Worm (Caenorhabditis elegans) whole organism, L4 larva: Measurements from ENCODE around the gene ZK616.2.

ENCODE experiments used
- F10B5.3 ChIP-seq: sonication (generic microtip); optimal IDR thresholded peaks from 2 replicates; lab custom pipeline; 2016; ENCODE audit warnings: mild to moderate bottlenecking, missing genetic modification characterization, missing compliant biosample characterization
- F44E2.7 ChIP-seq: fragments of 200-800 bp; sonication (Bioruptor generic); IDR thresholded peaks from 2 replicates; pipeline ENCODE4 v2.1.2; 2022; ENCODE audit warnings: missing genetic modification characterization, missing compliant biosample characterization
- Y105C5A.15 ChIP-seq: fragments of 200-800 bp; sonication (Bioruptor generic); IDR thresholded peaks from 2 replicates; pipeline ENCODE4 v1.3.6; 2022; ENCODE audit warnings: missing genetic modification characterization, missing compliant biosample characterization
- ZK337.2 ChIP-seq: fragments of 200-800 bp; sonication (Bioruptor generic); IDR thresholded peaks from 2 replicates; pipeline ENCODE4 v1.3.6; 2022; ENCODE audit warnings: missing genetic modification reagents, missing genetic modification characterization, missing compliant biosample characterization
- aha-1 ChIP-seq: fragments of 150-350 bp; peaks from one replicate; lab custom pipeline; 2014; ENCODE audit warnings: missing biosample characterization, missing genetic modification characterization
- ama-1 ChIP-seq: fragments of 150-350 bp; optimal IDR thresholded peaks from 2 replicates; lab custom pipeline; 2014; ENCODE audit warnings: inconsistent platforms, mixed read lengths
- arid-1 ChIP-seq: fragments of 200-800 bp; sonication (Bioruptor generic); conservative IDR thresholded peaks from 2 replicates; pipeline ENCODE4 v1.3.6; 2022; ENCODE audit warnings: missing genetic modification reagents, missing genetic modification characterization, missing compliant biosample characterization
- attf-4 ChIP-seq: sonication (generic microtip); optimal IDR thresholded peaks from 3 replicates; lab custom pipeline; 2017; ENCODE audit warnings: missing biosample characterization, missing genetic modification characterization
- ceh-20 ChIP-seq: fragments of 200-800 bp; sonication (Bioruptor generic); IDR thresholded peaks from 2 replicates; pipeline ENCODE4 v1.3.6; 2022; ENCODE audit warnings: missing genetic modification reagents, missing genetic modification characterization, missing compliant biosample characterization
- ceh-28 ChIP-seq: fragments of 150-350 bp; optimal IDR thresholded peaks from 2 replicates; lab custom pipeline; 2014; ENCODE audit warnings: missing biosample characterization, missing genetic modification reagents, missing genetic modification characterization
- ceh-82 ChIP-seq: sonication (generic microtip); optimal IDR thresholded peaks from 2 replicates; lab custom pipeline; 2017; ENCODE audit warnings: missing biosample characterization, missing genetic modification characterization
- daf-12 ChIP-seq: fragments of 150-350 bp; optimal IDR thresholded peaks from 2 replicates; lab custom pipeline; 2014; ENCODE audit warnings: missing biosample characterization, missing genetic modification reagents, missing genetic modification characterization
- daf-16 ChIP-seq, 3 experiments: sonication (generic microtip); optimal IDR thresholded peaks; 2 replicates each; lab custom pipeline; 2016 to 2017; ENCODE audit warnings: missing genetic modification characterization in 3 of 3, missing genetic modification reagents in 3 of 3, mild to moderate bottlenecking in 2 of 3, missing compliant biosample characterization in 2 of 3, missing biosample characterization in 1 of 3, moderate library complexity in 1 of 3
- daf-8 ChIP-seq: fragments of 200-800 bp; sonication (Bioruptor generic); IDR thresholded peaks from 2 replicates; pipeline ENCODE4 v1.3.6; 2022; ENCODE audit warnings: missing genetic modification characterization, missing compliant biosample characterization
- dmd-8 ChIP-seq: fragments of 200-800 bp; sonication (Bioruptor generic); IDR thresholded peaks from 2 replicates; pipeline ENCODE4 v1.3.6; 2022; ENCODE audit warnings: missing genetic modification characterization, missing compliant biosample characterization
- duxl-1 ChIP-seq: sonication (generic microtip); optimal IDR thresholded peaks from 2 replicates; lab custom pipeline; 2016; ENCODE audit warnings: mild to moderate bottlenecking, missing genetic modification characterization, moderate library complexity, missing compliant biosample characterization; ENCODE audit not compliant: poor library complexity
- egl-43 ChIP-seq: fragments of 200-800 bp; sonication (Bioruptor generic); IDR thresholded peaks from 2 replicates; pipeline ENCODE4 v1.3.6; 2022; ENCODE audit warnings: missing genetic modification reagents, missing genetic modification characterization, missing compliant biosample characterization
- fkh-10 ChIP-seq: fragments of 150-350 bp; optimal IDR thresholded peaks from 2 replicates; lab custom pipeline; 2014; ENCODE audit warnings: missing biosample characterization, missing genetic modification reagents, missing genetic modification characterization
- gei-8 ChIP-seq: fragments of 200-800 bp; sonication (Bioruptor generic); optimal IDR thresholded peaks from 2 replicates; lab custom pipeline; 2018; ENCODE audit warnings: mild to moderate bottlenecking, missing genetic modification characterization, missing compliant biosample characterization
- hif-1 ChIP-seq, 2 experiments: sonication (generic microtip); optimal IDR thresholded peaks; 2 replicates each; lab custom pipeline; 2016 to 2017; ENCODE audit warnings: missing compliant biosample characterization in 2 of 2, missing genetic modification characterization in 2 of 2, missing genetic modification reagents in 2 of 2, missing genotype in 2 of 2, mild to moderate bottlenecking in 1 of 2
- jun-1 ChIP-seq: fragments of 150-350 bp; optimal IDR thresholded peaks from 2 replicates; lab custom pipeline; 2014; ENCODE audit warnings: missing biosample characterization, missing genetic modification reagents, missing genetic modification characterization
- lin-15B ChIP-seq: fragments of 150-350 bp; sonication (generic microtip); optimal IDR thresholded peaks from 3 replicates; lab custom pipeline; 2014; ENCODE audit warnings: missing biosample characterization, missing genetic modification characterization
- lin-29 ChIP-seq: fragments of 200-800 bp; sonication (Bioruptor generic); IDR thresholded peaks from 2 replicates; pipeline ENCODE4 v1.3.6; 2022; ENCODE audit warnings: missing genetic modification reagents, missing genetic modification characterization, missing compliant biosample characterization
- lsy-2 ChIP-seq, 2 experiments: fragments of 150-350 bp in 1 of 2; sonication (generic microtip) in 1 of 2; optimal IDR thresholded peaks; 2 replicates each; lab custom pipeline; 2014 to 2017; ENCODE audit warnings: missing biosample characterization in 2 of 2, missing genetic modification characterization in 2 of 2
- madf-5 ChIP-seq, 2 experiments: fragments of 200-800 bp; sonication (Bioruptor generic); IDR thresholded peaks; 2 replicates each; pipeline ENCODE4 v1.3.6; 2022; ENCODE audit warnings: missing compliant biosample characterization in 2 of 2, missing genetic modification characterization in 2 of 2
- mxl-2 ChIP-seq: fragments of 200-800 bp; sonication (Bioruptor generic); conservative IDR thresholded peaks from 2 replicates; pipeline ENCODE4 v1.3.6; 2022; ENCODE audit warnings: missing genetic modification reagents, missing genetic modification characterization, missing compliant biosample characterization
- nhr-11 ChIP-seq: fragments of 150-350 bp; optimal IDR thresholded peaks from 2 replicates; lab custom pipeline; 2014; ENCODE audit warnings: missing biosample characterization, missing genetic modification characterization
- nhr-48 ChIP-seq: sonication (generic microtip); optimal IDR thresholded peaks from 2 replicates; lab custom pipeline; 2016; ENCODE audit warnings: mild to moderate bottlenecking, missing genetic modification characterization, missing compliant biosample characterization
- nhr-76 ChIP-seq: fragments of 150-350 bp; optimal IDR thresholded peaks from 2 replicates; lab custom pipeline; 2014; ENCODE audit warnings: missing biosample characterization, missing genetic modification characterization
- nhr-77 ChIP-seq: fragments of 150-350 bp; optimal IDR thresholded peaks from 2 replicates; lab custom pipeline; 2014; ENCODE audit warnings: missing biosample characterization, missing genetic modification characterization
- pqm-1 ChIP-seq: sonication (generic microtip); optimal IDR thresholded peaks from 2 replicates; lab custom pipeline; 2017; ENCODE audit warnings: missing biosample characterization, missing genetic modification characterization
- rbr-2 ChIP-seq: sonication (generic microtip); optimal IDR thresholded peaks from 2 replicates; lab custom pipeline; 2016; ENCODE audit warnings: missing genotype, missing genetic modification characterization, missing compliant biosample characterization
- saeg-2 ChIP-seq: fragments of 200-800 bp; sonication (Bioruptor generic); IDR thresholded peaks from 2 replicates; pipeline ENCODE4 v1.3.6; 2022; ENCODE audit warnings: missing genetic modification reagents, missing genetic modification characterization, missing compliant biosample characterization
- set-16 ChIP-seq: fragments of 200-800 bp; sonication (Bioruptor generic); IDR thresholded peaks from 2 replicates; pipeline ENCODE4 v1.3.6; 2022; ENCODE audit warnings: missing genetic modification reagents, missing genetic modification characterization, missing compliant biosample characterization
- skn-1 ChIP-seq: fragments of 150-350 bp; optimal IDR thresholded peaks from 2 replicates; lab custom pipeline; 2014; ENCODE audit warnings: missing biosample characterization, missing genetic modification characterization
- snpc-1.2 ChIP-seq: fragments of 200-800 bp; sonication (Bioruptor generic); IDR thresholded peaks from 2 replicates; pipeline ENCODE4 v1.3.6; 2022; ENCODE audit warnings: missing genetic modification reagents, missing genetic modification characterization, missing compliant biosample characterization
- spr-3 ChIP-seq: fragments of 200-800 bp; sonication (Bioruptor generic); optimal IDR thresholded peaks from 2 replicates; lab custom pipeline; 2018; ENCODE audit warnings: mild to moderate bottlenecking, missing genetic modification characterization, missing compliant biosample characterization
- unc-62 ChIP-seq, 3 experiments: fragments of 150-350 bp in 1 of 3; sonication (generic microtip); optimal IDR thresholded peaks in 2 of 3; peaks in 1 of 3; 1 replicate in 1 of 3; 2 replicates in 2 of 3; lab custom pipeline; 2014 to 2017; ENCODE audit warnings: missing biosample characterization in 3 of 3, missing genetic modification characterization in 3 of 3, missing genetic modification reagents in 3 of 3, missing genotype in 1 of 3
- vab-7 ChIP-seq: fragments of 200-800 bp; sonication (Bioruptor generic); IDR thresholded peaks from 2 replicates; pipeline ENCODE4 v1.3.6; 2022; ENCODE audit warnings: missing genetic modification reagents, missing genetic modification characterization, missing compliant biosample characterization
- zag-1 ChIP-seq: fragments of 150-350 bp; optimal IDR thresholded peaks from 2 replicates; lab custom pipeline; 2014; ENCODE audit warnings: missing biosample characterization, missing genetic modification characterization
- zfp-3 ChIP-seq: fragments of 200-800 bp; sonication (Bioruptor generic); conservative IDR thresholded peaks from 2 replicates; pipeline ENCODE4 v1.3.6; 2022; ENCODE audit warnings: missing genetic modification reagents, missing genetic modification characterization, missing compliant biosample characterization
- zip-11 ChIP-seq: fragments of 200-800 bp; sonication (Bioruptor generic); IDR thresholded peaks from 2 replicates; pipeline ENCODE4 v1.3.6; 2022; ENCODE audit warnings: missing genetic modification characterization, missing compliant biosample characterization
- ztf-7 ChIP-seq: fragments of 150-350 bp; optimal IDR thresholded peaks from 2 replicates; lab custom pipeline; 2014; ENCODE audit warnings: missing biosample characterization, missing genetic modification characterization

Gene ZK616.2

ce11 chrIV:5394687-5395086 lies 3.0 kb upstream of the ZK616.2 start, which contains the start of the genes perm-3 and swsn-6 (continued):
- TF ChIP-seq nhr-77 (tag; lab: Kevin White, UChicago) = peak; percentile 42
- peak; percentile 64 for TF ChIP-seq ztf-7 (tag; lab: Kevin White, UChicago)
- no peak for TF ChIP-seq zag-1
- TF ChIP-seq F10B5.3 = peak; percentile 47
- TF ChIP-seq lin-15B (tag; lab: Kevin White, UChicago) = no peak
- TF ChIP-seq aha-1 = peak; percentile 32
- TF ChIP-seq mxl-2 (GFP tag; lab: Robert Waterston, UW) = no peak
- TF ChIP-seq snpc-1.2 = peak; percentile 82
- peak; percentile 25 for TF ChIP-seq nhr-48 (tag; lab: Kevin White, UChicago)
- peak; percentile 19 for TF ChIP-seq nhr-11
- TF ChIP-seq madf-5 (GFP tag; IDR thresholded peaks at IDR 0.05; lab: Robert Waterston, UW) = no peak
- peak; percentile 44 for TF ChIP-seq ceh-28 (tag; lab: Kevin White, UChicago)
- TF ChIP-seq arid-1 (GFP tag; lab: Robert Waterston, UW) = no peak
- no peak for TF ChIP-seq spr-3
- peak in 1 of 2 experiments; percentile 27 for TF ChIP-seq daf-16 (GFP tag; optimal IDR thresholded peaks at IDR 0.05; lab: Kevin White, UChicago)
- peak; percentile 44 for TF ChIP-seq daf-16 (tag; optimal IDR thresholded peaks at IDR 0.05; lab: Kevin White, UChicago)
- peak; percentile 52 for TF ChIP-seq duxl-1 (tag; lab: Kevin White, UChicago)
- TF ChIP-seq daf-12 = no peak
- no peak for TF ChIP-seq fkh-10
- TF ChIP-seq nhr-76 = no peak
- no peak for TF ChIP-seq saeg-2
- TF ChIP-seq lsy-2 (tag; optimal IDR thresholded peaks at IDR 0.05; lab: Kevin White, UChicago) = peak; percentile 24 to 89
- no peak for TF ChIP-seq skn-1
- no peak for TF ChIP-seq ama-1 (lab: Kevin White, UChicago)
- no peak for TF ChIP-seq lin-29 (GFP tag; lab: Robert Waterston, UW)
- TF ChIP-seq dmd-8 = no peak
- TF ChIP-seq ceh-82 (tag; lab: Kevin White, UChicago) = no peak

- TF ChIP-seq jun-1 (tag; lab: Kevin White, UChicago) (no peak), ZK337.2 (no peak), mxl-2 (GFP tag; lab: Robert Waterston, UW) (no peak), ztf-7 (tag; lab: Kevin White, UChicago) (no peak)
Measured at ce11 chrIV:5396769-5397168, 870 bp upstream of the ZK616.2 start, which contains the start of gene ZK616.3. Gene ZK616.3 (plus strand): TSS chrIV:5397069.

- TF ChIP-seq gei-8 (GFP tag; lab: Kevin White, UChicago) (no peak), F44E2.7 (GFP tag; lab: Robert Waterston, UW) (no peak), ceh-20 (GFP tag; lab: Robert Waterston, UW) (no peak), daf-8 (GFP tag; lab: Robert Waterston, UW) (no peak), unc-62 (GFP tag; optimal IDR thresholded peaks at IDR 0.05 in 1 of 2; lab: Kevin White, UChicago) (peak in 1 of 2 experiments; percentile 16), unc-62 (tag; optimal IDR thresholded peaks at IDR 0.05; lab: Kevin White, UChicago) (no peak), vab-7 (GFP tag; lab: Robert Waterston, UW) (no peak), zfp-3 (no peak)
Measured at ce11 chrIV:5400609-5401008, 3.0 kb downstream of the ZK616.2 start, which contains the start of gene ZK616.1. Gene ZK616.1 (plus strand): TSS chrIV:5400909.

ce11 chrIV:5405345-5405744 lies 7.7 kb downstream of the ZK616.2 start, which contains the start of gene ZK616.61:
Gene ZK616.61 (plus strand): TSS chrIV:5405645.
- no peak for TF ChIP-seq nhr-11
- TF ChIP-seq hif-1 (tag; optimal IDR thresholded peaks at IDR 0.05; lab: Kevin White, UChicago) = no peak
- no peak for TF ChIP-seq ZK337.2
- no peak for TF ChIP-seq attf-4
- TF ChIP-seq F44E2.7 (GFP tag; lab: Robert Waterston, UW) = no peak
- no peak for TF ChIP-seq egl-43 (GFP tag; lab: Robert Waterston, UW)
- no peak for TF ChIP-seq Y105C5A.15 (GFP tag; lab: Robert Waterston, UW)
- TF ChIP-seq pqm-1 (tag; lab: Kevin White, UChicago) = no peak
- no peak for TF ChIP-seq zip-11
- TF ChIP-seq set-16 (GFP tag; lab: Robert Waterston, UW) = no peak
- no peak for TF ChIP-seq rbr-2
- no peak for TF ChIP-seq nhr-48 (tag; lab: Kevin White, UChicago)
- no peak for TF ChIP-seq lsy-2 (tag; optimal IDR thresholded peaks at IDR 0.05; lab: Kevin White, UChicago)
- no peak for TF ChIP-seq mxl-2 (GFP tag; lab: Robert Waterston, UW)
